Fruit fly (Drosophila melanogaster): ENCODE measurements around the gene CG9813.
A peak's percentile ranks its signal among the peaks of the same experiment; 100 is the strongest.

CG9813 gene

DNA sequence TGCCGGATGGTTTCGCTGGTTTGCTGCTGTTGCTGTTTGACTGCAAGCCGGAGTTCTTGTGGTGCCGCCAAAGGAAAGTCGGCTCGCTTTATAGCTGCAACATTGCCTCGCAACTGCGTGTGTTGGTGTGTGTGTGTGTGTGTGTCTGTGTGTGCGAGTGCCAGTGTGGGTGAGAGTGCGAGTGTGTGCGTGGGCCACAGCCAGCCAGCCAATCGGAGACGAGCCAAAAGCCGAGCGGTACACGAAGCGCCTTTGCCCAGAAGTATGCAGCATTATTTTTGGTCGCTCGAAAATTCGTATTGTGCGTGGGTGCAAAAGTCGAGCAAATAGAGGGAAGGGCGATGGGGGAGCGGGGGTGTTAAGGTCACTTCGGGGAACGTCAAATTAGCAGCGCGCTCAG, 15.6 kb upstream of the CG9813 start, which contains the start of gene CCHa2:
CCHa2 (minus strand) TSS at position 65 of the 400 bp plus-strand sequence.
- TF ChIP-seq noc (tag; optimal IDR thresholded peaks at IDR 0.05) = no peak

DNA sequence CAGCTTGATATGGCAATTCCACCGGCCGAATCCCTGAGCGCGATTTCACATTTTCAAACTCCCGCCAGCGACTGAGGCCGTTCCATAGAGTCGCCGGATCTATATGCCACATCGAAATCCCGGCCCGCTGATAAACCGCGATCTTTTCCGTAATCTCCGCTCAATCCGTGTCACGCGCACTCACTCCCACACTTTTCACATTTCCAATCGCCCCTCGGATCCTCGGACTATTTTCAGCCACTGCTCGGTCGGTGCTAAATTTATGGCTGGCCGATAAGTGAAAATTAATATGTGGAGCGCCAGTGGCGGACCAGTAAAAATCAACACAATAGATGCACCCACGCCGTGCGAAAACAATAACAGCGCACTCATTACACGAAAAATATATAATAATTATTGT, 13.4 kb upstream of the CG9813 start:
- TF ChIP-seq noc (tag; optimal IDR thresholded peaks at IDR 0.05) = no peak

DNA sequence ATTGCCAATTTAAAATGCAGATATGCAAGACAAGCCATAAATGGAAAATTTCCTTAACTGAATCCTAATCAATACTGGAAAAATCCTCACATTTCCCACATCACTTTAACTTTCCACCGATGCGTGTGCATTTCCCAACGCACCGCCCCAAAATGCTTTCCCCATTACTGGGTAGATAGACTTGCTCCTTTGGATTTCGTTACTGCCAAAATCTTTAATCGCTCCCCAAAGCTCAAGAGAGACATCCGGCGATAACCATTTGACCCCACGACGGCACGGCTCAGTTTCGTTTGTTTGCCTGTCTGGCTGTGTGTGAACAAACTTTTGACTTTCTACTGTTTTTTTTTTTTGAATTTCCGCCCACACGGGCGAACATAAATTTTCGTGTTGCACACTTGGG, 10.9 kb upstream of the CG9813 start:
- TF ChIP-seq noc (tag; optimal IDR thresholded peaks at IDR 0.05) = no peak

DNA sequence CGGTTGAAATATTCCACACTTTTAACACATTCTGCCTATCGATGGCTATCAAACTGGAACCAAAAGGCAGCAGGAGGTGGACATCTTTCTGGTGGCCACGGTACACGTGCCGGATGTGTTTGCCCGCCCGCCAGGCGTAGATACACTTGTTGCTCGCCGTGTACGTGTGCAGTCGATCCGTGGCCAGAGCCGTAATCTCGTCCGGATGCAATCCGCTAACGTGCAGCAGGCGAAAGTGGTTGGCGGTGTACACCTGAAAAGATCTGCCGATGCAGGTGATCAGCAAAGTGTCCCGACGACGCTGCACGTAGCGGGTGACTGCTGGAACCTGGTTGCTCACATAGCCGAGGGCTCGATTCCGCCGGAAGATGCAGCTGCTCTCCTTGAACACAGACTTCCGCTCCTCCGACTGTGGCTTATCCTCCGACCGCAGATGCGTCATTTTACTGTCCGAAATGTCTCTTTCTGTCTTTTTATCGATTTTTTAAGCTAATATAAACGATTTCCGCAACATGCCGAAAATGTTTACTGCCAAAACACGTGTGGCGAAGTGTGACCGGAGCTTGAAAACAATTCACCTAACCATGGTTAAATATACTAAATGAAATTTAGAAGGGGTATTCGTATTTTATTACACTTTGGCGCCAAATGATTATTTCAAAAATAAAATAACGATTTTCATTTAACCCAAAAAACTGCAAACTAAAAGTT, 8.7 kb upstream of the CG9813 start, which contains the start of gene CG9799:
CG9799 (minus strand) TSS at position 550 of the 711 bp plus-strand sequence.
- TF ChIP-seq noc (tag; optimal IDR thresholded peaks at IDR 0.05) = no peak

DNA sequence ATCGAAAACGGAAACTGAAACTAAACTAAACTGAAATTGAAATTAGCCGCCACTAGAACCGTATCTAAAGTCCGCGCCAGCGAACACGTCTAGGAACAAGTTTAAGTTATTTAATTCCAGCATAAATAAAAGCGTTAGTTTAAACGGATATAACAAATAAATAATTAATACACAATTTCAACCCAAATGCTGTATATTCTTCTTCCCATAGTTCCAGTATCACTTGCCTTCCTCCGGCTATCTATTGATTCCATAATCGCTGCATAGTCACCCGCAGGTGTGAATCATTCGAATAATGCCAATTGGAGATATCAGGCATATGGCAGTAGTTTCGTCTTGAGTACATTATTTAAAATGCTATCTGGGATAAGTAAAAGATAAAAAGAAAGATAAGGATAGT, 5.5 kb upstream of the CG9813 start:
- TF ChIP-seq noc (tag; optimal IDR thresholded peaks at IDR 0.05) = no peak

DNA sequence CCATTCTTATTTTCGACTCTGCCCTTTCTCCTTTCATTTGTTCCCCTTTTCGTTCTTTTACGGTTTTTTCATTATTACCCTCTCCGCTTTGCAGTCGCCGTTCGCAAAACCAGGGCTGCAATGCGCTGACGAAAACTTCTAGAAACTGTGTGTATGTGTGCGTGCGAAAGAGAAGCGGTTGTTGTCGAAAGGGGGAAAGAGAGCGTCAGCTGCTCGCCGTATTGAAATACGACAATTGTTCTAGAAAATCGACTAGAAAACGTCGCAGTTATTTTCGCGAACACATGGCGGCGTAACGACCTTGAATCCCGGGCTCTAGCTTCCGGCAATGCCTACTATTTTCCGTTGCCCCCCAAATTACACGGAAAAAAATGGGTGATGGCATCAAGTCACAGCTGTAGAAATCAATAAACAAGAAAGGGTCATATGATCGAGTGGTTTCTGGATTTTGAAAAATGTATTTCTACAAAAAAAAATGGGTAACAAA, 3.1 kb upstream of the CG9813 start:
- TF ChIP-seq noc (tag; optimal IDR thresholded peaks at IDR 0.05) = peak; percentile 1

DNA sequence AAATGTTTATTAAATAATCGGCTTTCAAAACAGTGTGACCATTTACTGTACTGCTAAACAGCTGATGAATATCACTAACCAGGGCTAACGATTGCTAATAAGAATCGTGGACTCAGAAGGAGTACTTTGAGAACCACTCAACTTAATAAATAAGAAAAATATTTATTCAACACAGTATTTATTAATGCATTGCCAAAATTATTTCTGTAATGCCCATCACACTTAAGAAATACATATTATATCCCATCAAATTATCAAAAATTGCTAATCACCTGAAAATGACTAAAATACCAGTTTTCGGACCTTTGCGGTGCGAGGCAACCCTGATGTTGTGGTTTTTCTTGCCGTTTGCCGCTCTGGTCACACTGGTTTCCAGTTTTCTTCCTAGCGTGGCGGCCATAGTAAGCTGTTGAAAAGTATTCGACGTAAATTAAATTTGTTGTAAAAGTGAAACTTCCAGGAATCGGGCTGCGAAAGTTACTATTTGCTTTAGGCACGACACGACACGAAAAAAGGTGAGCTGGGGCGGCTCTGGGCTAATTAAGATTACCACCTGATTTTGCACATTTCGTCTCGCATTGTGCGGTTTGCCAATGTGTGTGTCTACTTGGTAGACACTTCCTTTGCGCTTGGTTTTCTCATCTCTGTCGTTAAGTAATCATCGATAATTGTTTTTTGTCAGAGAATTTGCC, 2.3 kb upstream of the CG9813 start, which contains the start of the genes mRpS21 and Droj2:
mRpS21 (minus strand) TSS at position 66 of the 692 bp plus-strand sequence.
Droj2 (plus strand) TSS at position 363 of the 692 bp plus-strand sequence.
- peak; percentile 32 for TF ChIP-seq noc (tag; optimal IDR thresholded peaks at IDR 0.05)

DNA sequence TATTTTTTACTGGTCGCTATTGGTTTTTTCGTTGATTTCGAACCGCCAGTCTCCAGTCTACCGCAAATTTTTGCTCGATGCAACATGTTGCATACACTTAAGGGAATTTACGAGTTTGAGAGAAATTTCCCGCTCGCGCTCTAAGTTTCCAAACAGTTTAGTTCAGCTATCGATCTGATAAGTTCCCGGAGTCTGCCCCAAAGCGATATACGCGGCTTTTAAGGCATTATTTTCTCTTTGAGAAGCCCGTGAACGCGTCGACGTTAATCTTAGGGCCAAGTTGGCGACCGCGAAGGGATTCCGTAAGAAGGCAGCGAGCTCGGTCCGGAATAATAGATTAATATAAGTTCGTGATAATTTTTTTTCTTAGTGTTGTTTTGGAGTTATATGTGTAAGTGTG, 4.7 kb downstream of the CG9813 start:
- no peak for TF ChIP-seq noc (tag; optimal IDR thresholded peaks at IDR 0.05)

DNA sequence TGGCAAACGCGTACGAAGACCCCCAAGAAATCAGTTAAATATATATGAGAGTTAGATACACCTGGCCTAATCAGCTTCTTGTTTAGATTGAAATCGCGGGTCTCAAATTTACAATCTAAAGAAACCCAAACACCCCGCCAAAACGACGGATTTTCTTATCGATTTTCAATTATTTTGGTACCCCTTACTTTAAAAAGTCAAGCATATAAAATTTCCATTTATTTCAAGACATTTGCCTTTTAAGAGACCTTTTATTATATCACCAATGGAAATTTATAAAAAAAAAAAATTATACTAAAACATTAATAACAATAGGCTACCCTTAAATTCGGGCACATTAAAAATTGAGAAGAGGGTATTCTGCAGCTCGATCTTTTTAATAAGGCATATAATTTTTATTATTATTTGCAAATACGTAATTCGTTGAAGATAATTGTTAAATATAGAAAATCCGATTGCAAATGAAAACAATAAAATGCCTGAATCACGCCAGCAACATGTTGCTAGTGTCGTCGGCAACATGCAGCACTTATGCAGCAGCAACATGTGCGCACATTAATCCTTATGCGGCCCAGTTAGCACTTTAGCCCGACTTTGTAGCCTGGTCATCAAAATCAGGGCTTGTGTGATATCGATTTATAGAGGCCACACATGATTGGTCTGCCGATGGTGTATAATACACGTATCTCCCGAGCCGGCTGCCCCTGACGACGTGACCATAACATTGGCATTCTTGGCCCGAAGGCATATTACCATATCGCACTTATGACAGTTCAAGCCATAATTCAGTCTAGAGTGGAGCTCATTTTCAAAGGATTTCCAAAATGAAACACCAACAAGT, 7.5 kb downstream of the CG9813 start, which contains the start of the genes Lip3 and CG34309:
Lip3 (minus strand) TSS at position 65 of the 841 bp plus-strand sequence.
CG34309 (plus strand) TSS at position 791 of the 841 bp plus-strand sequence.
- peak; percentile 88 for TF ChIP-seq noc (tag; optimal IDR thresholded peaks at IDR 0.05)

DNA sequence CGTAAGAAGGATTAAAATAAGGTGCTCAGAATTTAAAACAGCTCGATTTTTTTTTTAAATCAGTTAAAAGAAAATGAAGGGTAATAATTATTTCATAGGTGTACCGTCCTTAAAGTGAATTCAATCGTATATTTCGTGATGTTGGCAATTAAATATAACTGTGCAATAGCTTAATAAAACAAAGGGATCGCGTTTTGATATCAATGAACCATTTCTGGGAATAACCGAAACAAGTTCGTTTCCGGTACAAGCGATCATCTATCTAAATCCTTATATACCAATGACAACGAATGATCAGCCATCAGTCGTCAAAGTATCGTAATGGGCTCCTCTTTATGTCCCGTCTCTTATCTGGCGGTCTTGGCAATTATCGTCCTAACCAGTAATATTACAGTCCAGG, 10.2 kb downstream of the CG9813 start, which contains the start of gene CheA87a:
CheA87a (plus strand) TSS at position 301 of the 400 bp plus-strand sequence.
- TF ChIP-seq noc (tag; optimal IDR thresholded peaks at IDR 0.05) = no peak

DNA sequence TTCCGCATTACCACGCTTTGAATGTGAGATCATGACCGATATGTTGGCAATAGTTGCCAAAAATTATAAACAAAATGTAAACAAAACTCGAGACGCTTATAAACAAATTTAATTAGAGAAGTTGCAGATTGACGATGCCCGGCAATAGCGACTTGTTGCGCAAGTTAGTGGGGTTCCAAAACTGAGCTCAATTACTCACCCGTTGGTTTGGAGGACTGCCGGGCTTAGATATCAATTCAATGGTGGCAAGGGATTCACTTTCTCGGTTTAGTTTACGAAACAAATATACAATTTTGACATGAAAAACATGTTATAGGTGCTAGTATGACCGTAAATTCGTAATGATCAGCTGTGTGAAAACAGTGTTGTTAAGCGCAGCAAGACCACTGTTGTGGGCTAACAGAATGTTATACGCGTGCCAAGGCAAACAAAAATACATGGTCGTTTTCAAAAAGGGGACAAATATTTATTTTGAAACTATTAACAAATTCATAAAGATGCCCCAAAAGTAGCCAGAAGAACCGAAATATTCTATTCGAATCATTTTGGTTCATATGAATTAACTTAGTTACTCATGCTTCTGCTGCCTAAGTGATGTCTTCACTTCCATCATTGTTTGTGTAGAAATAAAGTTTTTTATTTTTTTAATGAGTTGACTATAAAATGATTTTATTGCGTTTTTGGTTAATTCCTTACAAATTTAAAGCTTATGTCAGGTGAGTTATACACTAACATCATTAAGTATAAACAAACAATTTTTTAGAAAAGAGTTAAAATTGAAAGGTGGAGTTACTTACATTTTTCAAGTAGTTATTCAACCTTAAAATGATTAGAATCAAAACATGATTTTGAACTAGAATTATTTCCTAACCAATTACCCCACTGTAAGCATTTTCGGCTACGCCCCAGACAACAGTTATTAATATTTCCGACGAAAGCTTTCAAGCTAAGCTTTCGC, 12.7 kb downstream of the CG9813 start, which contains the start of gene Elp6:
Elp6 (minus strand) TSS at position 350 of the 958 bp plus-strand sequence.
- TF ChIP-seq noc (tag; optimal IDR thresholded peaks at IDR 0.05) = peak; percentile 46

DNA sequence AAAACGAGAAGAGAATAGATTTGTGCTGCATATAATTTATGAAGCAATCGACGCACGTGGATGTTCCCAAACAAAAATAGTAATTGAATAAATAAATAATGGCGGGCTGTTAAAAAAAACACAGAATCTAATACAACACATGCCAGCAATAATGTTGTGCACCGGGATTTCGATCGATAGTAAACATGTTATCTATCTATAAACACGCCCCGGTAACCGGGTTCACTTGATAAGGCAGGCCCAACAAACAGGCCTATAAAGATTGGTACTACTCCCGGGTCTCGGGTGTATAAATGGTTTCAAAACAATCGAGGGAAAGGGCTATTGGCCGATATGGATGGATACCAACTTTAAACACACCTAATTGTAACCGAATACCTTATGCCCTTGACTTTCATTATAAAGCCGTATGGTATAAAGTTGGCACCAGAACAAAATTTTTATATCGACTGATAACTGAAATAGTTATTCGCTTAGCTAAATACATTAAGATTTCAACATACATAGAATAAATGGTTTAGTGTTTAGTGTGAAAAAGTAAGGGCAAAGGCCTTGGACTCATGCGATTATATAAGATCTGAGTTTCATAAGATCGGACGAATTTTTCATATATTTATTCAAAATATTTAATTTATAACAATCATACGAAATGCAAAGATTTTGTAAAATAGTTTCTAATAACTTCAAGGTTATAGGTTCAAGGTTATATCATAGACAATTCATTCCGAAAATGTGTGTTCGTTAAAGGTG, 13.7 kb downstream of the CG9813 start:
- TF ChIP-seq noc (tag; optimal IDR thresholded peaks at IDR 0.05) = no peak
